Fruit fly (Drosophila melanogaster) whole organism, embryonic: Measurements from ENCODE around the gene CG11562.

Source experiments
- Asciz ChIP-seq: fragments of 200-800 bp; sonication (Bioruptor generic); optimal IDR thresholded peaks from 2 replicates; lab custom pipeline; 2017; ENCODE audit warnings: missing biosample characterization, mild to moderate bottlenecking, missing genetic modification characterization, missing genetic modification reagents
- CG10267 ChIP-seq: fragments of 200-800 bp; sonication (Bioruptor generic); optimal IDR thresholded peaks from 2 replicates; lab custom pipeline; 2018; ENCODE audit warnings: missing biosample characterization, mild to moderate bottlenecking, missing genetic modification characterization, moderate library complexity
- CG10431 ChIP-seq: fragments of 200-800 bp; sonication (Bioruptor generic); optimal IDR thresholded peaks from 3 replicates; lab custom pipeline; 2018; ENCODE audit warnings: missing biosample characterization, mild to moderate bottlenecking, missing genetic modification characterization
- CG10543 ChIP-seq: fragments of 200-800 bp; sonication (Bioruptor generic); optimal IDR thresholded peaks from 3 replicates; lab custom pipeline; 2017; ENCODE audit warnings: missing biosample characterization, mild to moderate bottlenecking, missing genetic modification characterization, moderate library complexity
- CG10654 ChIP-seq: fragments of 200-800 bp; sonication (Bioruptor generic); optimal IDR thresholded peaks from 2 replicates; lab custom pipeline; 2016; ENCODE audit warnings: missing biosample characterization, missing genetic modification characterization
- CG11456 ChIP-seq: fragments of 200-800 bp; sonication (Bioruptor generic); IDR thresholded peaks from 3 replicates; pipeline ENCODE4 v1.3.6; 2022; ENCODE audit warnings: missing biosample characterization, missing genetic modification characterization
- CG11560 ChIP-seq: fragments of 200-800 bp; sonication (Bioruptor generic); IDR thresholded peaks from 3 replicates; pipeline ENCODE4 v1.3.6; 2022; ENCODE audit warnings: missing biosample characterization, missing genetic modification characterization
- CG11695 ChIP-seq: fragments of 200-800 bp; sonication (Bioruptor generic); IDR thresholded peaks from 3 replicates; pipeline ENCODE4 v1.3.6; 2022; ENCODE audit warnings: missing biosample characterization, missing genetic modification characterization
- CG12155 ChIP-seq: fragments of 200-800 bp; sonication (Bioruptor generic); optimal IDR thresholded peaks from 3 replicates; lab custom pipeline; 2016; ENCODE audit warnings: missing biosample characterization, missing genetic modification characterization
- CG12942 ChIP-seq: fragments of 200-800 bp; sonication (Bioruptor generic); optimal IDR thresholded peaks from 3 replicates; lab custom pipeline; 2016; ENCODE audit warnings: missing biosample characterization, missing genetic modification characterization
- CG13775 ChIP-seq: fragments of 200-800 bp; sonication (Bioruptor generic); optimal IDR thresholded peaks from 3 replicates; lab custom pipeline; 2017; ENCODE audit warnings: missing biosample characterization, mild to moderate bottlenecking, missing genetic modification characterization
- CG15696 ChIP-seq: fragments of 200-800 bp; sonication (Bioruptor generic); optimal IDR thresholded peaks from 2 replicates; lab custom pipeline; 2019; ENCODE audit warnings: missing biosample characterization, mild to moderate bottlenecking, missing genetic modification characterization, moderate library complexity
- CG16863 ChIP-seq: fragments of 200-800 bp; sonication (Bioruptor generic); optimal IDR thresholded peaks from 3 replicates; lab custom pipeline; 2016; ENCODE audit warnings: missing biosample characterization, missing genetic modification characterization
- CG18599 ChIP-seq: fragments of 200-800 bp; sonication (Bioruptor generic); optimal IDR thresholded peaks from 3 replicates; lab custom pipeline; 2017; ENCODE audit warnings: missing biosample characterization, missing genetic modification characterization, mild to moderate bottlenecking, moderate library complexity, missing genetic modification reagents
- CG3163 ChIP-seq: fragments of 200-800 bp; sonication (Bioruptor generic); optimal IDR thresholded peaks from 3 replicates; lab custom pipeline; 2016; ENCODE audit warnings: missing biosample characterization, missing genetic modification characterization
- CG32772 ChIP-seq: fragments of 200-800 bp; sonication (Bioruptor generic); IDR thresholded peaks from 2 replicates; pipeline ENCODE4 v1.3.6; 2022; ENCODE audit warnings: missing biosample characterization, missing genetic modification characterization
- CG34422 ChIP-seq: fragments of 200-800 bp; sonication (Bioruptor generic); IDR thresholded peaks from 3 replicates; pipeline ENCODE4 v1.3.6; 2022; ENCODE audit warnings: missing biosample characterization, missing genetic modification characterization
- CG6254 ChIP-seq: fragments of 200-800 bp; sonication (Bioruptor generic); optimal IDR thresholded peaks from 3 replicates; lab custom pipeline; 2017; ENCODE audit warnings: mild to moderate bottlenecking, missing biosample characterization, missing genetic modification reagents, missing genetic modification characterization
- CG6272 ChIP-seq: fragments of 200-800 bp; sonication (Bioruptor generic); IDR thresholded peaks from 2 replicates; pipeline ENCODE4 v1.3.6; 2022; ENCODE audit warnings: missing biosample characterization, missing genetic modification characterization
- CG6813 ChIP-seq: fragments of 200-800 bp; sonication (Bioruptor generic); optimal IDR thresholded peaks from 2 replicates; lab custom pipeline; 2017; ENCODE audit warnings: missing biosample characterization, missing genetic modification characterization, mild to moderate bottlenecking, moderate library complexity, missing genetic modification reagents
- CG8089 ChIP-seq: fragments of 200-800 bp; sonication (Bioruptor generic); optimal IDR thresholded peaks from 3 replicates; lab custom pipeline; 2016; ENCODE audit warnings: missing biosample characterization, missing genetic modification characterization
- CG9609 ChIP-seq: fragments of 200-800 bp; sonication (Bioruptor generic); optimal IDR thresholded peaks from 3 replicates; lab custom pipeline; 2016; ENCODE audit warnings: missing biosample characterization, missing genetic modification characterization
- Camta ChIP-seq: fragments of 200-800 bp; sonication (Bioruptor generic); optimal IDR thresholded peaks from 2 replicates; lab custom pipeline; 2016; ENCODE audit warnings: missing biosample characterization, missing genetic modification characterization
- Dbx ChIP-seq: fragments of 200-800 bp; sonication (Bioruptor generic); IDR thresholded peaks from 3 replicates; pipeline ENCODE4 v1.3.6; 2022; ENCODE audit warnings: missing biosample characterization, missing genetic modification characterization
- Drgx ChIP-seq: fragments of 200-800 bp; sonication (Bioruptor generic); IDR thresholded peaks from 2 replicates; pipeline ENCODE4 v1.3.6; 2022; ENCODE audit warnings: missing biosample characterization, missing genetic modification characterization
- E2f1 ChIP-seq: fragments of 200-800 bp; sonication (Bioruptor generic); IDR thresholded peaks from 2 replicates; pipeline ENCODE4 v1.3.6; 2022; ENCODE audit warnings: missing biosample characterization, missing genetic modification characterization
- HHEX ChIP-seq: fragments of 200-800 bp; sonication (Bioruptor generic); optimal IDR thresholded peaks from 3 replicates; lab custom pipeline; 2017; ENCODE audit warnings: missing biosample characterization, mild to moderate bottlenecking, missing genetic modification characterization, missing genetic modification reagents
- HLHmδ ChIP-seq: fragments of 200-800 bp; sonication (Bioruptor generic); optimal IDR thresholded peaks from 2 replicates; lab custom pipeline; 2018; ENCODE audit warnings: missing biosample characterization, mild to moderate bottlenecking, missing genetic modification characterization, moderate library complexity
- Lpt ChIP-seq: fragments of >200 bp; optimal IDR thresholded peaks from 2 replicates; lab custom pipeline; 2018; ENCODE audit warnings: missing biosample characterization, missing genetic modification characterization
- MBD-R2 ChIP-seq: fragments of 200-800 bp; sonication (Bioruptor generic); IDR thresholded peaks from 2 replicates; pipeline ENCODE4 v1.3.6; 2022; ENCODE audit warnings: missing biosample characterization, missing genetic modification characterization
- Meics ChIP-seq: fragments of 200-800 bp; sonication (Bioruptor generic); optimal IDR thresholded peaks from 2 replicates; lab custom pipeline; 2017; ENCODE audit warnings: missing biosample characterization, mild to moderate bottlenecking, missing genetic modification characterization
- NK7.1 ChIP-seq: fragments of 200-800 bp; sonication (Bioruptor generic); optimal IDR thresholded peaks from 3 replicates; lab custom pipeline; 2016; ENCODE audit warnings: missing biosample characterization, missing genetic modification characterization
- Nf-YC ChIP-seq: fragments of 200-800 bp; optimal IDR thresholded peaks from 3 replicates; lab custom pipeline; 2019; ENCODE audit warnings: missing biosample characterization, mild to moderate bottlenecking, missing genetic modification characterization, moderate library complexity
- Opbp ChIP-seq: fragments of 200-800 bp; sonication (Bioruptor generic); IDR thresholded peaks from 3 replicates; pipeline ENCODE4 v1.3.6; 2022; ENCODE audit warnings: missing biosample characterization, missing genetic modification characterization; ENCODE audit not compliant: partially characterized antibody
- Sin3A ChIP-seq: fragments of >200 bp; optimal IDR thresholded peaks from 2 replicates; lab custom pipeline; 2018
- Xbp1 ChIP-seq: fragments of 200-800 bp; sonication (Bioruptor generic); optimal IDR thresholded peaks from 3 replicates; lab custom pipeline; 2016; ENCODE audit warnings: missing biosample characterization, mild to moderate bottlenecking, missing genetic modification characterization
- ap ChIP-seq: fragments of 200-800 bp; sonication (Bioruptor generic); IDR thresholded peaks from 2 replicates; pipeline ENCODE4 v1.3.6; 2022; ENCODE audit warnings: missing biosample characterization, missing genetic modification characterization
- ara ChIP-seq: fragments of 200-800 bp; sonication (Bioruptor generic); IDR thresholded peaks from 2 replicates; pipeline ENCODE4 v1.3.6; 2022; ENCODE audit warnings: missing biosample characterization, missing genetic modification characterization
- cwo ChIP-seq: fragments of 200-800 bp; sonication (Bioruptor generic); optimal IDR thresholded peaks from 3 replicates; lab custom pipeline; 2017; ENCODE audit warnings: missing biosample characterization, missing genetic modification characterization, mild to moderate bottlenecking, moderate library complexity, missing genetic modification reagents
- da ChIP-seq: fragments of 200-800 bp; sonication (Bioruptor generic); optimal IDR thresholded peaks from 2 replicates; lab custom pipeline; 2016; ENCODE audit warnings: missing biosample characterization, missing genetic modification characterization
- danr ChIP-seq: fragments of 200-800 bp; sonication (Bioruptor generic); IDR thresholded peaks from 2 replicates; pipeline ENCODE4 v1.3.6; 2022; ENCODE audit warnings: missing biosample characterization, missing genetic modification characterization
- gsb-n ChIP-seq: fragments of 200-800 bp; sonication (Bioruptor generic); optimal IDR thresholded peaks from 3 replicates; lab custom pipeline; 2018; ENCODE audit warnings: missing biosample characterization, mild to moderate bottlenecking, missing genetic modification characterization
- hkb ChIP-seq, 2 experiments: fragments of 200-800 bp in 1 of 2; fragments of >200 bp in 1 of 2; sonication (Bioruptor generic) in 1 of 2; IDR thresholded peaks in 1 of 2; optimal IDR thresholded peaks in 1 of 2; 2 replicates each; pipeline versions ENCODE4 v1.3.6 to Lab custom; 2017 to 2022; ENCODE audit warnings: missing biosample characterization in 1 of 2, missing genetic modification characterization in 1 of 2
- ind ChIP-seq: fragments of 200-800 bp; sonication (Bioruptor generic); optimal IDR thresholded peaks from 3 replicates; lab custom pipeline; 2016; ENCODE audit warnings: missing biosample characterization, missing genetic modification characterization
- jigr1 ChIP-seq: fragments of 200-800 bp; sonication (Bioruptor generic); IDR thresholded peaks from 3 replicates; pipeline ENCODE4 v1.3.6; 2022; ENCODE audit warnings: missing biosample characterization, missing genetic modification characterization
- pan ChIP-seq, 4 experiments: fragments of >200 bp in 3 of 4; fragments of 200-800 bp in 1 of 4; sonication (Bioruptor generic) in 1 of 4; optimal IDR thresholded peaks in 3 of 4; IDR thresholded peaks in 1 of 4; 2 replicates each; pipeline versions ENCODE4 v1.3.6 to Lab custom; 2017 to 2022; ENCODE audit warnings: missing biosample characterization in 2 of 4, missing genetic modification characterization in 2 of 4, mixed read lengths in 1 of 4
- peb ChIP-seq: fragments of 200-800 bp; sonication (Bioruptor generic); IDR thresholded peaks from 2 replicates; pipeline ENCODE4 v1.3.6; 2022; ENCODE audit warnings: missing biosample characterization, missing genetic modification characterization
- ranshi ChIP-seq: fragments of 200-800 bp; sonication (Bioruptor generic); IDR thresholded peaks from 2 replicates; pipeline ENCODE4 v1.3.6; 2022; ENCODE audit warnings: missing biosample characterization, missing genetic modification characterization
- slbo ChIP-seq: fragments of 200-800 bp; sonication (Bioruptor generic); IDR thresholded peaks from 2 replicates; pipeline ENCODE4 v1.3.6; 2022; ENCODE audit warnings: missing biosample characterization, missing genetic modification characterization
- tna ChIP-seq: fragments of 200-800 bp; sonication (Bioruptor generic); IDR thresholded peaks from 2 replicates; pipeline ENCODE4 v1.3.6; 2022; ENCODE audit warnings: missing biosample characterization, missing genetic modification characterization; ENCODE audit not compliant: partially characterized antibody

The CG11562 gene

DNA sequence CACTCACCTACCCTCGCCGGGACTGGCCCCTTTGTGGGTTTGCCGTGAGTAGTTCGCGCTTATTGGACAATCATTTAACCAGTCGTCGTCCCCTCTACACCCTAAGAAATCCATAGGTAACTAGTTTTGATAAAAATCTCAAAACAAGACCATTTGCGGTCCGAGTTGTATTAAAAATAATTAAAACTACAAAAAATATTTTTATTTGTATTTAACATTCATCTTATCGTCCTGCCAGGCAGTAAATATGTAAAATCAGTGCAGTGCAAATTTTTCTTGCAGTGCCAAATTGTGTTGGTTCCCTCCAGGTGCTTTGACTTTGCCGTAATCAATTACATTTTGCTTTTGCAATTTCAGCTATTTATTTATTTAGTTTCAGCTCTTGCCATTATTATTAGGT is 48.4 kb upstream of the CG11562 start (continued):
- TF ChIP-seq pan (optimal IDR thresholded peaks at IDR 0.05; lab: Kevin White, UChicago) (no peak), pan (GFP tag; optimal IDR thresholded peaks at IDR 0.05 in 1 of 2, IDR thresholded peaks at IDR 0.05 in 1 of 2) (peak in 1 of 2 experiments; percentile 56), hkb (optimal IDR thresholded peaks at IDR 0.05; lab: Kevin White, UChicago) (no peak), hkb (GFP tag; IDR thresholded peaks at IDR 0.05; lab: Robert Waterston, UW) (peak; percentile 15; the same call in 1 of the 2 replicates), da (GFP tag; lab: Kevin White, UChicago) (no peak), Opbp (GFP tag; lab: Robert Waterston, UW) (no peak), gsb-n (tag; lab: Kevin White, UChicago) (no peak), CG12942 (GFP tag; lab: Kevin White, UChicago) (no peak), CG3163 (no peak), CG8089 (no peak), CG18599 (GFP tag; lab: Kevin White, UChicago) (peak; percentile 67), ara (GFP tag; lab: Robert Waterston, UW) (no peak), CG11560 (tag; lab: Robert Waterston, UW) (no peak), Asciz (GFP tag; lab: Kevin White, UChicago) (no peak), CG9609 (GFP tag; lab: Kevin White, UChicago) (no peak), Xbp1 (GFP tag; lab: Kevin White, UChicago) (peak; percentile 9), CG12155 (GFP tag; lab: Kevin White, UChicago) (no peak), CG6254 (GFP tag; lab: Kevin White, UChicago) (no peak), ranshi (GFP tag; lab: Robert Waterston, UW) (no peak), Drgx (GFP tag; lab: Robert Waterston, UW) (peak; percentile 83), CG10431 (GFP tag; lab: Kevin White, UChicago) (no peak), CG16863 (GFP tag; lab: Kevin White, UChicago) (no peak), Camta (GFP tag; lab: Kevin White, UChicago) (no peak), slbo (GFP tag; lab: Robert Waterston, UW) (peak; percentile 69), CG10654 (GFP tag; lab: Kevin White, UChicago) (peak; percentile 6), ap (peak; percentile 35; the same call in 1 of the 2 replicates), CG13775 (GFP tag; lab: Kevin White, UChicago) (peak; percentile 9), CG10267 (no peak), peb (GFP tag; lab: Robert Waterston, UW) (no peak), Lpt (GFP tag; lab: Kevin White, UChicago) (no peak), E2f1 (GFP tag; lab: Robert Waterston, UW) (0 out of 2 replicates have a peak, but pooled peaks have one; percentile 6), CG32772 (GFP tag; lab: Robert Waterston, UW) (no peak), Meics (GFP tag; lab: Kevin White, UChicago) (peak; percentile 30), Nf-YC (tag; lab: Kevin White, UChicago) (peak; percentile 88), cwo (GFP tag; lab: Kevin White, UChicago) (peak; percentile 42), CG15696 (tag; lab: Kevin White, UChicago) (no peak), tna (GFP tag; lab: Robert Waterston, UW) (no peak), CG10543 (no peak), jigr1 (GFP tag; lab: Robert Waterston, UW) (no peak), CG11456 (GFP tag; lab: Robert Waterston, UW) (0 out of 3 replicates have a peak, but pooled peaks have one; percentile 35), HHEX (GFP tag; lab: Kevin White, UChicago) (peak; percentile 6), CG34422 (GFP tag; lab: Robert Waterston, UW) (no peak), NK7.1 (no peak), ind (peak; percentile 31), Sin3A (lab: Kevin White, UChicago) (no peak), Dbx (0 out of 3 replicates have a peak, but pooled peaks have one; percentile 13), danr (GFP tag; lab: Robert Waterston, UW) (0 out of 2 replicates have a peak, but pooled peaks have one; percentile 7), CG6272 (GFP tag; lab: Robert Waterston, UW) (0 out of 2 replicates have a peak, but pooled peaks have one; percentile 21), CG11695 (GFP tag; lab: Robert Waterston, UW) (peak; percentile 35; the same call in 1 of the 3 replicates), HLHmδ (GFP tag; lab: Kevin White, UChicago) (no peak), MBD-R2 (peak; percentile 15; the same call in 1 of the 2 replicates), CG6813 (GFP tag; lab: Kevin White, UChicago) (no peak)
